Worm (Caenorhabditis elegans) whole organism, L3 larva: ENCODE measurements around the gene F47B8.2.
"Not testable (repeated sequence)": the region's sequence is repeated elsewhere in the genome, so short reads cannot be mapped to it uniquely, and the experiment has no call there.

Experiments used
- aly-2 ChIP-seq: fragments of 150-350 bp; optimal IDR thresholded peaks from 2 replicates; lab custom pipeline; 2014; ENCODE audit warnings: missing biosample characterization, missing genetic modification characterization
- ceh-28 ChIP-seq: fragments of 150-350 bp; optimal IDR thresholded peaks from 2 replicates; lab custom pipeline; 2014; ENCODE audit warnings: missing biosample characterization, missing genetic modification reagents, missing genetic modification characterization
- elt-2 ChIP-seq: sonication (generic microtip); optimal IDR thresholded peaks from 2 replicates; lab custom pipeline; 2016; ENCODE audit warnings: missing genetic modification reagents, mild to moderate bottlenecking, missing genetic modification characterization, missing compliant biosample characterization
- fkh-10 ChIP-seq: sonication (generic microtip); optimal IDR thresholded peaks from 2 replicates; lab custom pipeline; 2017; ENCODE audit warnings: missing biosample characterization, missing genetic modification reagents, missing genetic modification characterization
- lsy-12 ChIP-seq: sonication (generic microtip); optimal IDR thresholded peaks from 2 replicates; lab custom pipeline; 2016; ENCODE audit warnings: mild to moderate bottlenecking, missing genetic modification characterization, missing compliant biosample characterization
- pha-4 ChIP-seq: fragments of 150-350 bp; optimal IDR thresholded peaks from 2 replicates; lab custom pipeline; 2014; ENCODE audit warnings: missing biosample characterization, missing genetic modification reagents, missing genetic modification characterization

ce11 chrV:14357347-14357746 lies 40.9 kb upstream of the F47B8.2 start:
- TF ChIP-seq aly-2 (tag; lab: Kevin White, UChicago); elt-2; fkh-10 (GFP tag; lab: Kevin White, UChicago); ceh-28 (tag; lab: Kevin White, UChicago); lsy-12 (tag; lab: Kevin White, UChicago); pha-4 (tag; lab: Kevin White, UChicago): not testable (repeated sequence)
